Worm (Caenorhabditis elegans) whole organism, early embryonic: Measurements from ENCODE around the gene sel-11.

Experiments
- F13C5.2 ChIP-seq: sonication (generic microtip); optimal IDR thresholded peaks from 2 replicates; lab custom pipeline; 2017; ENCODE audit warnings: mild to moderate bottlenecking, missing genetic modification characterization, inconsistent platforms, missing compliant biosample characterization
- ama-1 ChIP-seq: fragments of 150-350 bp; optimal IDR thresholded peaks from 2 replicates; lab custom pipeline; 2014
- ceh-36 ChIP-seq: sonication (generic microtip); optimal IDR thresholded peaks from 2 replicates; lab custom pipeline; 2016; ENCODE audit warnings: missing genetic modification characterization, inconsistent platforms, missing compliant biosample characterization
- flt-1 ChIP-seq: fragments of 200-800 bp; sonication (Bioruptor generic); IDR thresholded peaks from 2 replicates; pipeline ENCODE4 v1.3.6; 2022; ENCODE audit warnings: missing genetic modification characterization, missing compliant biosample characterization
- hmg-4 ChIP-seq: fragments of 200-800 bp; sonication (Bioruptor generic); optimal IDR thresholded peaks from 2 replicates; lab custom pipeline; 2018; ENCODE audit warnings: mild to moderate bottlenecking, missing genetic modification characterization, missing compliant biosample characterization
- pes-1 ChIP-seq: fragments of 200-800 bp; sonication (Bioruptor generic); IDR thresholded peaks from 2 replicates; pipeline ENCODE4 v1.3.6; 2022; ENCODE audit warnings: missing genetic modification reagents, missing genetic modification characterization, missing compliant biosample characterization

ce11 chrV:11762863-11763262 is 4.3 kb upstream of the sel-11 start, which contains the start of gene T04F3.4:
- TF ChIP-seq flt-1 (no peak), hmg-4 (GFP tag; lab: Kevin White, UChicago) (no peak), ama-1 (lab: Kevin White, UChicago) (no peak), pes-1 (no peak), F13C5.2 (tag; lab: Kevin White, UChicago) (no peak), ceh-36 (tag; lab: Kevin White, UChicago) (no peak)
